Worm (Caenorhabditis elegans) whole organism, L4 larva: ENCODE results near the gene R05G6.1.
A peak's percentile ranks its signal among the peaks of the same experiment; 100 is the strongest.

Source experiments
- F49E8.2 ChIP-seq: sonication (generic microtip); optimal IDR thresholded peaks from 2 replicates; lab custom pipeline; 2016; ENCODE audit warnings: missing compliant biosample characterization, mild to moderate bottlenecking, missing genetic modification characterization, borderline replicate concordance
- Y105C5A.15 ChIP-seq: fragments of 200-800 bp; sonication (Bioruptor generic); IDR thresholded peaks from 2 replicates; pipeline ENCODE4 v1.3.6; 2022; ENCODE audit warnings: missing genetic modification characterization, missing compliant biosample characterization
- Y48G9A.11 ChIP-seq: fragments of 200-800 bp; sonication (Bioruptor generic); IDR thresholded peaks from 2 replicates; pipeline ENCODE4 v1.3.6; 2022; ENCODE audit warnings: missing genetic modification reagents, missing genetic modification characterization, missing compliant biosample characterization
- Y75B8A.6 ChIP-seq: fragments of 200-800 bp; sonication (Bioruptor generic); IDR thresholded peaks from 2 replicates; pipeline ENCODE4 v1.3.6; 2022; ENCODE audit warnings: missing genetic modification reagents, missing genetic modification characterization, missing compliant biosample characterization
- ZK337.2 ChIP-seq: fragments of 200-800 bp; sonication (Bioruptor generic); IDR thresholded peaks from 2 replicates; pipeline ENCODE4 v1.3.6; 2022; ENCODE audit warnings: missing genetic modification reagents, missing genetic modification characterization, missing compliant biosample characterization
- aha-1 ChIP-seq: fragments of 150-350 bp; peaks from one replicate; lab custom pipeline; 2014; ENCODE audit warnings: missing biosample characterization, missing genetic modification characterization
- aly-2 ChIP-seq: sonication (generic microtip); optimal IDR thresholded peaks from 2 replicates; lab custom pipeline; 2018; ENCODE audit warnings: missing biosample characterization, missing genetic modification characterization
- arid-1 ChIP-seq: fragments of 200-800 bp; sonication (Bioruptor generic); conservative IDR thresholded peaks from 2 replicates; pipeline ENCODE4 v1.3.6; 2022; ENCODE audit warnings: missing genetic modification reagents, missing genetic modification characterization, missing compliant biosample characterization
- cey-2 ChIP-seq: sonication (generic microtip); optimal IDR thresholded peaks from 3 replicates; lab custom pipeline; 2017; ENCODE audit warnings: missing genetic modification characterization, mild to moderate bottlenecking, missing compliant biosample characterization, antibody characterized with exemption, borderline replicate concordance; ENCODE audit not compliant: insufficient read depth
- daf-19 ChIP-seq: fragments of 200-800 bp; sonication (Bioruptor generic); conservative IDR thresholded peaks from 2 replicates; pipeline ENCODE4 v1.3.6; 2022; ENCODE audit warnings: missing genetic modification characterization, missing compliant biosample characterization
- duxl-1 ChIP-seq: sonication (generic microtip); optimal IDR thresholded peaks from 2 replicates; lab custom pipeline; 2016; ENCODE audit warnings: mild to moderate bottlenecking, missing genetic modification characterization, moderate library complexity, missing compliant biosample characterization; ENCODE audit not compliant: poor library complexity
- egl-27 ChIP-seq: sonication (generic microtip); optimal IDR thresholded peaks from 3 replicates; lab custom pipeline; 2017; ENCODE audit warnings: missing biosample characterization, missing genetic modification reagents, missing genetic modification characterization
- fos-1 ChIP-seq: fragments of 150-350 bp; optimal IDR thresholded peaks from 2 replicates; lab custom pipeline; 2014; ENCODE audit warnings: missing biosample characterization, missing genetic modification characterization
- gei-8 ChIP-seq: fragments of 200-800 bp; sonication (Bioruptor generic); optimal IDR thresholded peaks from 2 replicates; lab custom pipeline; 2018; ENCODE audit warnings: mild to moderate bottlenecking, missing genetic modification characterization, missing compliant biosample characterization
- hlh-30 ChIP-seq: sonication (generic microtip); optimal IDR thresholded peaks from 2 replicates; lab custom pipeline; 2017; ENCODE audit warnings: antibody characterized with exemption, mild to moderate bottlenecking, missing genetic modification characterization, missing compliant biosample characterization; ENCODE audit not compliant: insufficient read depth
- lin-1 ChIP-seq: fragments of 200-800 bp; sonication (Bioruptor generic); IDR thresholded peaks from 2 replicates; pipeline ENCODE4 v1.3.6; 2022; ENCODE audit warnings: missing genetic modification reagents, missing genetic modification characterization, missing compliant biosample characterization
- lin-13 ChIP-seq: fragments of 150-350 bp; optimal IDR thresholded peaks from 2 replicates; lab custom pipeline; 2014; ENCODE audit warnings: missing biosample characterization, missing genetic modification reagents, missing genetic modification characterization
- lin-38 ChIP-seq: fragments of 200-800 bp; sonication (Bioruptor generic); IDR thresholded peaks from 2 replicates; pipeline ENCODE4 v1.3.6; 2022; ENCODE audit warnings: missing genetic modification reagents, missing genetic modification characterization, missing compliant biosample characterization
- lin-39 ChIP-seq: fragments of 150-350 bp; optimal IDR thresholded peaks from 2 replicates; lab custom pipeline; 2014; ENCODE audit warnings: missing biosample characterization, missing genetic modification reagents, missing genetic modification characterization
- madf-9 ChIP-seq: fragments of 200-800 bp; sonication (Bioruptor generic); conservative IDR thresholded peaks from 2 replicates; pipeline ENCODE4 v1.3.6; 2022; ENCODE audit warnings: missing genetic modification reagents, missing genetic modification characterization, missing compliant biosample characterization
- mdl-1 ChIP-seq, 2 experiments: fragments of 150-350 bp in 1 of 2; sonication (generic microtip) in 1 of 2; optimal IDR thresholded peaks; 2 replicates each; lab custom pipeline; 2014 to 2017; ENCODE audit warnings: missing biosample characterization in 2 of 2, missing genetic modification characterization in 2 of 2
- mxl-2 ChIP-seq: fragments of 200-800 bp; sonication (Bioruptor generic); conservative IDR thresholded peaks from 2 replicates; pipeline ENCODE4 v1.3.6; 2022; ENCODE audit warnings: missing genetic modification reagents, missing genetic modification characterization, missing compliant biosample characterization
- mxl-3 ChIP-seq: fragments of 200-800 bp; sonication (Bioruptor generic); optimal IDR thresholded peaks from 2 replicates; lab custom pipeline; 2018; ENCODE audit warnings: mild to moderate bottlenecking, missing genetic modification characterization, missing compliant biosample characterization
- nhr-11 ChIP-seq: fragments of 150-350 bp; optimal IDR thresholded peaks from 2 replicates; lab custom pipeline; 2014; ENCODE audit warnings: missing biosample characterization, missing genetic modification characterization
- nhr-28 ChIP-seq: fragments of 150-350 bp; optimal IDR thresholded peaks from 2 replicates; lab custom pipeline; 2014; ENCODE audit warnings: missing biosample characterization, missing genetic modification characterization
- pha-4 ChIP-seq, 2 experiments: fragments of 150-350 bp in 1 of 2; fragments of 200-800 bp in 1 of 2; sonication (Bioruptor generic) in 1 of 2; IDR thresholded peaks in 1 of 2; optimal IDR thresholded peaks in 1 of 2; 2 replicates each; pipeline versions ENCODE4 v1.3.6 to Lab custom; 2014 to 2022; ENCODE audit warnings: missing genetic modification characterization in 2 of 2, missing genetic modification reagents in 2 of 2, missing biosample characterization in 1 of 2, missing compliant biosample characterization in 1 of 2
- php-3 ChIP-seq: fragments of 200-800 bp; sonication (Bioruptor generic); IDR thresholded peaks from 2 replicates; pipeline ENCODE4 v1.3.6; 2022; ENCODE audit warnings: missing genetic modification reagents, missing genetic modification characterization, missing compliant biosample characterization
- rbr-2 ChIP-seq: sonication (generic microtip); optimal IDR thresholded peaks from 2 replicates; lab custom pipeline; 2016; ENCODE audit warnings: missing genotype, missing genetic modification characterization, missing compliant biosample characterization
- snpc-1.2 ChIP-seq: fragments of 200-800 bp; sonication (Bioruptor generic); IDR thresholded peaks from 2 replicates; pipeline ENCODE4 v1.3.6; 2022; ENCODE audit warnings: missing genetic modification reagents, missing genetic modification characterization, missing compliant biosample characterization
- tra-1 ChIP-seq: fragments of 200-800 bp; sonication (Bioruptor generic); IDR thresholded peaks from 2 replicates; pipeline ENCODE4 v1.3.6; 2022; ENCODE audit warnings: missing genetic modification reagents, missing genetic modification characterization, missing compliant biosample characterization
- unc-130 ChIP-seq: sonication (generic microtip); optimal IDR thresholded peaks from 2 replicates; lab custom pipeline; 2016; ENCODE audit warnings: missing genetic modification reagents, missing genetic modification characterization, missing compliant biosample characterization
- unc-62 ChIP-seq, 3 experiments: fragments of 150-350 bp in 1 of 3; sonication (generic microtip); optimal IDR thresholded peaks in 2 of 3; peaks in 1 of 3; 1 replicate in 1 of 3; 2 replicates in 2 of 3; lab custom pipeline; 2014 to 2017; ENCODE audit warnings: missing biosample characterization in 3 of 3, missing genetic modification characterization in 3 of 3, missing genetic modification reagents in 3 of 3, missing genotype in 1 of 3
- vab-7 ChIP-seq: fragments of 200-800 bp; sonication (Bioruptor generic); IDR thresholded peaks from 2 replicates; pipeline ENCODE4 v1.3.6; 2022; ENCODE audit warnings: missing genetic modification reagents, missing genetic modification characterization, missing compliant biosample characterization
- ztf-11 ChIP-seq: fragments of 150-350 bp; optimal IDR thresholded peaks from 2 replicates; lab custom pipeline; 2014; ENCODE audit warnings: missing biosample characterization, missing genetic modification characterization

R05G6.1 gene

DNA sequence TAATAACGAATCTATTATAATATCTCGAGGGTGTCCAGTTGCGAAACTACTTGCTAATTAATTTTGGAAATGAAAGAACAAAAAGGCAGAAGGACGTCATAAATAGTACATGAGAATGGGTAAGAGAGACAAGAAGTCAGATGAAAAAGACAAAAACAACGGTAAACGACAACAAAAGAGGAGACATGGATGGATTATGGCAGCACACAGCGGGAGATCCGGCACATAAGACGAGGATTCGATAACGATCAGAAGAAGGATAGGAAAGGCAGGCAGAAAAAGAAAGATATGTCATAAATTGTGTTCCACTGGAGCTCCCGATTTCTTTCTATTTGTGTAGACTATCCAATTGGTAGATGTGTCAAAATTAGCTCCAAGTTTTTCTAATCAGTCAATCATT lies 10.9 kb upstream of the R05G6.1 start:
- TF ChIP-seq aha-1 (peak; percentile 39), ZK337.2 (no peak)

DNA sequence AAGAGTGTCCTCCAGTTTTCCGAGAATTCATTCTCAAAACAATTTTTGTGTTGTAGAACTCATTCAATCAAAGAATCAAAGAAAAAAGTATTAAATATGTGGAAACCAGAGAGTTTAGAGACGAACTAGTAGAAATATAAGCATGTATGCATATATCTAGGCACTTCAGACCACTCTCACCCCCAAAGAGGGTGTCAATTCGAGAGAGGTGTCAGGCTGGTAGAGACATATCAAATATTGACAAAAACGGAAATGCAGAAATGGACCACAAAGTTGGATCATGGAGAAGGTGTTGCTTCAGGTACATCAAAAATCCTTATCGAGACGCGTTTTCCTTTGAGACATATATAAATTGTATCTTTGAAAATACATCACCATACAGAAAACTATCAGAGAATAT lies 8.7 kb upstream of the R05G6.1 start:
- TF ChIP-seq aly-2 (tag; lab: Kevin White, UChicago) (no peak), unc-62 (GFP tag; optimal IDR thresholded peaks at IDR 0.05 in 1 of 2; lab: Kevin White, UChicago) (peak in 1 of 2 experiments; percentile 92), unc-62 (tag; optimal IDR thresholded peaks at IDR 0.05; lab: Kevin White, UChicago) (no peak)

DNA sequence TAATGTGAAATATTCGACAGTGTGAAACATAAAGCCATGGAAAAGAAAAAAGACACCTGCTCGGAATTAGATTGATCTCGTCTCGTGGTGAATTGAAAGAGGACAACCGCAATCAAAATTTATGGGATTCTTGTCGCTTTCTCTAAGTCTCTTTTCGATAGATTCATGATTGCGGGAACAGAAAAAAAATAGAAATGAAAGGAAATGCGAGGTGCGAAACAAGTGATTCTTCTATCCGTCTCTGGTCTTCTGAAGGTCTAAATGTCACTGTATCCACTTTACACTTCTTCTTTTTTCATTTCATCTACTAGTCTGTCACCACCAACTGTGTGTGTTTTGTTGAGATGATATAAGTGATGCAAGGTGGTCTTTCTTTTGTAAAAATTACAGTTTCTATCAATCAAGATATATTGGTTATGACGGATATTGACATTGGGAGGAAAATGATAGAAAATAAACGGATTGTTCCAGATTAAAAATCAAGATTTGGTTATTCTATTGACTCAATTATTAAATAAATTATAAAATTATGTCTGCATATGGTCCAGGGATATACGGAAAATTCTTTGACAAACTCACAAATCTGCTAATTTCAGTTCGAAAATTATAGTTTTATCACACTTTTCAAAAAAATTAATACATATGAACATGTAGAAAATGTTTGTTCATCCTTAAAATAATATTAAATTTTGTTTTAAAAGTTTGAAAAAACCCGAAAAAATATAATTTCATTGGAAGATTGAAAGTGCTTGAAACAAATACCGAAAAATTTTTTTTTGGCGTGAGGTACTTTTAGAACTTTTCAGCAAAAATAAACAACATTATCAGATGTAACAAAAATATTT lies 2.0 kb upstream of the R05G6.1 start:
- TF ChIP-seq lin-1 (GFP tag; lab: Robert Waterston, UW) (no peak), ztf-11 (tag; lab: Kevin White, UChicago) (no peak), mdl-1 (tag; optimal IDR thresholded peaks at IDR 0.05; lab: Kevin White, UChicago) (peak in 1 of 2 experiments; percentile 34), pha-4 (GFP tag; IDR thresholded peaks at IDR 0.05; lab: Robert Waterston, UW) (no peak), pha-4 (tag; optimal IDR thresholded peaks at IDR 0.05; lab: Kevin White, UChicago) (no peak), vab-7 (no peak), unc-62 (GFP tag; optimal IDR thresholded peaks at IDR 0.05 in 1 of 2; lab: Kevin White, UChicago) (peak in 1 of 2 experiments; percentile 90), unc-62 (tag; optimal IDR thresholded peaks at IDR 0.05; lab: Kevin White, UChicago) (no peak), Y75B8A.6 (no peak), hlh-30 (peak; percentile 33), gei-8 (GFP tag; lab: Kevin White, UChicago) (no peak), nhr-28 (peak; percentile 34), cey-2 (tag; lab: Kevin White, UChicago) (peak; percentile 30), egl-27 (tag; lab: Kevin White, UChicago) (no peak), lin-38 (GFP tag; lab: Robert Waterston, UW) (no peak), aha-1 (peak; percentile 92)
- TF ChIP-seq, all 104 proteins: peak for 6

DNA sequence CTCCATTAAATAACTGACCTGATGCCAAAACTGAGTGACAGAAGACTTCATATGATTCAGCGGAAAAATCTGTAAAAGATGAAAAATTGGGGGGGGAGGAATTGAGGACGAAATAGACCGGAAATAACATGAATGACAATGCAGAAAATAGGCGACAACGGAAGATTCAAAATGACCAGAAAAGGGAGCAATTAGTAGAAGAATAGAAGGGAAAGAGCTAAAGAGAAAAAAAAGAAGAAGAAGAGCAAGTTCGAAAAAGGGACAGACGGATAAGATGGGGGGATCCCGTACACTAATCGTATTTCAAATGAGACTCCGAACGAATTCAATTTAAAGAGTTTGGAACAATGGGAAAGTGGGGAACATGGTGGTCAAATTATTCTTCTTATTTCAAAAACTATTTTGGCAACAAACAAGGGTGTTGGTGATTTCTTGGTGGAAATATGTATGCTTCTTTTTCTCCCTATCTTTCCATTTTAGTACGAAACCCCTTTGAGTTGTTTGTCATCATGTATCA lies 10.1 kb downstream of the R05G6.1 start, which contains the start of gene R05G6.10:
TSS of gene R05G6.10 (minus strand) at position 51 of the 517 bp plus-strand sequence.
- no peak for TF ChIP-seq mxl-2 (GFP tag; lab: Robert Waterston, UW)
- peak in 1 of 2 experiments; percentile 88 for TF ChIP-seq unc-62 (GFP tag; optimal IDR thresholded peaks at IDR 0.05 in 1 of 2; lab: Kevin White, UChicago)
- TF ChIP-seq unc-62 (tag; optimal IDR thresholded peaks at IDR 0.05; lab: Kevin White, UChicago): no peak

DNA sequence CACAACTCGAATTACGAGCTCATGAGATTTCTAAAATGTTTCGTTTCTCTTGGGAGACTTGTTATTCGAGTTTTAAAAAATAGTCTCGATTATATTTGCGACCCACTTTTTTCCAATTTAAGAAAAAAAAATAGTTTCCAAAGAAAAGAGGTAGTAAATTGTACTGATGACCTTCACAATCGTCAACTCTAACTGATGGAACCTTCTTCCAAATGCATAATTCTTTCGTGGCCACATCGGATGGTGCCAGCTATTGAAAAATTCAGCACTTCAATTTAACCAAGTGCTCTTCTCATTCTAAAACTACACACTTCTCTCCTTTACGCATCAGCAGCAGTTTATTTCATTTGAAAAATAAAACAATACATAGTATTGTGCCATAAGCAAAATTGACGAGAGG lies 11.2 kb downstream of the R05G6.1 start:
- TF ChIP-seq lin-13 (GFP tag; lab: Kevin White, UChicago): no peak
- no peak for TF ChIP-seq rbr-2 (tag; lab: Kevin White, UChicago)
- no peak for TF ChIP-seq mxl-2 (GFP tag; lab: Robert Waterston, UW)
- no peak for TF ChIP-seq Y48G9A.11 (GFP tag; lab: Robert Waterston, UW)
- no peak for TF ChIP-seq lin-39
- TF ChIP-seq fos-1 (tag; lab: Kevin White, UChicago): no peak
- TF ChIP-seq nhr-11 (tag; lab: Kevin White, UChicago): no peak
- TF ChIP-seq unc-62 (GFP tag; optimal IDR thresholded peaks at IDR 0.05 in 1 of 2; lab: Kevin White, UChicago): peak in 1 of 2 experiments; percentile 95
- TF ChIP-seq unc-62 (tag; optimal IDR thresholded peaks at IDR 0.05; lab: Kevin White, UChicago): no peak
- peak; percentile 39 for TF ChIP-seq aha-1

DNA sequence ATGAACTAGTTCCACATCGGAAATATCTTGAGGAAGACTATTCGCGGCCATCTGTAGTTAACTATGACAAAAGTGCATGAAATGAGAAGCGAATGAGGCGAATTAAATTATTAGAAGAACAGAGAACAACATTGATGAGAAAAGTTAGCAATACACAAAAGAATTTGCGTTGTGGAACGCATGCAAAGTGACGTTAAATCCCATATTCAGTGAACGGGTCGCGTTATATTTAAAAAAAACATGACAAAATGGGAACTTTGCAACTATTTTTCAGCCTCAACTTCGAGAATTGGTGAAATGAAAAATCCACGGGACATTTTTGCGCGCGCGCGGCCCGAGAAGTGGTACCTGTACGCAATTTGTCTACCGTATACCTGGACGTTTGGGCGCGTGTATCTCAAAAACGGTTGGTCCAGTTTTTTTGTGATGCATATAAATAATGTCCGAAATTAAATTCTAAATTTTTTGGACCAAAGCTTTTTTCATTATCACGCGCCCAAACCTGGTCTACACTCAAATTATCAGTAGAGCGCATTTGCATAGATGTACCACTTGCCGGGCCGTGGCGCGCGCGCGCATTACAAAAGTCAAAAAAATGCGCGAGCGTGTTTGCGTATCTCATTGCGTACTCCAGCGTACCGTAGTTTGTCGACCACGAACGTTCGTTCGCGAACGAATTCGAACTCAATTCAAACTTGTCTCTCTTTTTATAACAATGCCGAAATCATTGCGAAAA lies 15.6 kb downstream of the R05G6.1 start, which contains the start of the genes cdd-2 and oef-1:
TSS of gene cdd-2 (minus strand) at position 51 of the 736 bp plus-strand sequence.
TSS of gene oef-1 (plus strand) at position 575 of the 736 bp plus-strand sequence.
- TF ChIP-seq php-3 (no peak), Y105C5A.15 (GFP tag; lab: Robert Waterston, UW) (no peak), lin-38 (GFP tag; lab: Robert Waterston, UW) (peak; percentile 99), mxl-3 (GFP tag; lab: Kevin White, UChicago) (no peak), daf-19 (no peak), tra-1 (GFP tag; lab: Robert Waterston, UW) (0 out of 2 replicates have a peak, but pooled peaks have one; percentile 30), duxl-1 (no peak), F49E8.2 (tag; lab: Kevin White, UChicago) (peak; percentile 92), madf-9 (GFP tag; lab: Robert Waterston, UW) (no peak), pha-4 (GFP tag; IDR thresholded peaks at IDR 0.05; lab: Robert Waterston, UW) (no peak), pha-4 (tag; optimal IDR thresholded peaks at IDR 0.05; lab: Kevin White, UChicago) (no peak), arid-1 (GFP tag; lab: Robert Waterston, UW) (0 out of 2 replicates have a peak, but pooled peaks have one; percentile 59), Y48G9A.11 (GFP tag; lab: Robert Waterston, UW) (peak; percentile 89), vab-7 (peak; percentile 37; the same call in 1 of the 2 replicates), unc-130 (GFP tag; lab: Kevin White, UChicago) (peak; percentile 70), snpc-1.2 (GFP tag; lab: Robert Waterston, UW) (peak; percentile 85)
